Worm (Caenorhabditis elegans): ENCODE data around the gene sre-41.

sre-41 gene

DNA sequence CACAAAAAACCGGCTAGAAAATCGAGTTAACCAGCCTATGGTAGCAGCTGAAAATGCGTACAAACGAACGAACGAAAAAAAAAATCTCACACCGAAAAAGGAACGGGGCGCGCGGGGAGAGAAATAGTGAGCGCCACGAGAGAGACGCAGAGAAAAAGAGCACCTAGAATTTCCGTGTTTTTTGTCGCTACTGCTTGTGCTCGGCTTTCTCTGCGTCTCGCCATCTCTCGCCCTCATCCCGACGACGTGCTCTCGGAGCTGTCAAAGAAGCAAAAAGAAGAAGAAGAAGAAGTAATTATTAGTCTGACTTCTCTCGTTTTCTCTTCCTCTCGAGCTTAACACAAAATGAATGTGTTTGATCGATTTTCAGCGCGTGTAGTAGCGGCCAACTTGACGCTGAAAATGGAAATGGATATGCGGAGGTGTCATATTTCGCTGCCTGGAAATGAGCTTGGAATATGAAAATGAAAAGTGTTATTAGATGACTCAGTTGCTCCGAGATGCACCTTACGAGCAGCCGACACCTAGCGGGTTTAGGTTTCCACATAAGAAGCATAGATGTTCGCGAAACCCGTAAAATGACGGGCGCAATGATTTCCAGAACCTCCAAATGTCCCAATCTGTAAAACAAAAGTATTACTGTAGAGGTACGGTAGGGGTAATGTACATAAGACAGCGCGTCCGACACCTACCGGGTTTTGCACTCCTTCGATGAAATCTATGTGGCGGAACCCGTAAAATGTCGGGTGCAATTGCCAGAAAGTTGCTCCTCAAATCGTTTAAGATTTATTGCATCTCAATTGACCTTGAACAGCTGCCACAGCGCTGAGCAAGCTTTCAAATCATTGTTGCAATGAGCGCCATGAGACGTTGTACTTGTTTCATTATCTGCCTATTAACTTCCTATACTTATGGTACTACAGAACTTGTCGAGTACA lies 5.2 kb upstream of the sre-41 start, which contains the start of gene btb-14 (continued):
- TF ChIP-seq pax-3 (tag; optimal IDR thresholded peaks at IDR 0.05): no peak
- peak; percentile 0 to 12 for TF ChIP-seq lsy-2 (tag; optimal IDR thresholded peaks at IDR 0.05)
- TF ChIP-seq hpl-2 (GFP tag; optimal IDR thresholded peaks at IDR 0.05): no peak
- peak; percentile 59 for TF ChIP-seq lin-13 (GFP tag; optimal IDR thresholded peaks at IDR 0.05)
- peak; percentile 36 to 37 for TF ChIP-seq efl-1 (optimal IDR thresholded peaks at IDR 0.05)
- peak in 1 of 2 experiments; percentile 53 for TF ChIP-seq efl-1 (GFP tag; optimal IDR thresholded peaks at IDR 0.05 in 1 of 2)
- TF ChIP-seq unc-98 (GFP tag; IDR thresholded peaks at IDR 0.05): no peak
- TF ChIP-seq pqm-1 (tag; optimal IDR thresholded peaks at IDR 0.05): no peak
- TF ChIP-seq fos-1 (tag; optimal IDR thresholded peaks at IDR 0.05): no peak
- TF ChIP-seq snu-23 (GFP tag; optimal IDR thresholded peaks at IDR 0.05): peak; percentile 5
- TF ChIP-seq unc-62 (GFP tag; optimal IDR thresholded peaks at IDR 0.05): no peak
- peak; percentile 35 for TF ChIP-seq dsc-1 (tag; optimal IDR thresholded peaks at IDR 0.05)
- TF ChIP-seq rnt-1 (tag; optimal IDR thresholded peaks at IDR 0.05): peak; percentile 77
- TF ChIP-seq nhr-19 (GFP tag; conservative IDR thresholded peaks at IDR 0.05): peak; percentile 35
- no peak for TF ChIP-seq ceh-8 (GFP tag; optimal IDR thresholded peaks at IDR 0.05)
- no peak for TF ChIP-seq ceh-88 (GFP tag; IDR thresholded peaks at IDR 0.05)
- no peak for TF ChIP-seq nhr-20 (tag; optimal IDR thresholded peaks at IDR 0.05)
- TF ChIP-seq nhr-11 (tag; optimal IDR thresholded peaks at IDR 0.05): no peak
- TF ChIP-seq mef-2 (tag; optimal IDR thresholded peaks at IDR 0.05): no peak
- TF ChIP-seq mab-9 (GFP tag; IDR thresholded peaks at IDR 0.05): no peak

DNA sequence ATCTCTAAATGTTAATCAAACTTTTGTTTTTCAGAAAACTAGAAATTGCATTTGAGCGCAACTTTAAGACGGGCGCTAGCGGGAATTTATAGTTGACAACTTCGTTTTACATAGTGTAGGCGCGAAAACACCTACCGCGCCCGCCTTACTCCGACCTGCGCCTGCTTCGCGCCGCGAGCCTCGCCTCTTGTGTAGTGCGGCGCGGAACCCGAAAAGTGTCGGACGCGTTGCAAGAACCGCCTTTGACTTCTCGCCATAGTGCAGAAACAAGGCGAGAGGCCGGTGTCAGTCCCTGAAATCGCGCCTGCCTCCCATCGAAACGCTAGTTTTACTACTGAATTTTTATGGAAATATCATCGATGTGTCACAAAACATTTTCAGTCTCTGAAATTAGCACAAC lies 2.3 kb upstream of the sre-41 start:
- no peak for TF ChIP-seq isw-1 (GFP tag; IDR thresholded peaks at IDR 0.05)
- TF ChIP-seq nhr-85 (tag): peak; percentile 41
- TF ChIP-seq zag-1 (tag; optimal IDR thresholded peaks at IDR 0.05): no peak
- peak; percentile 53 for TF ChIP-seq snpc-4 (tag; optimal IDR thresholded peaks at IDR 0.05)

DNA sequence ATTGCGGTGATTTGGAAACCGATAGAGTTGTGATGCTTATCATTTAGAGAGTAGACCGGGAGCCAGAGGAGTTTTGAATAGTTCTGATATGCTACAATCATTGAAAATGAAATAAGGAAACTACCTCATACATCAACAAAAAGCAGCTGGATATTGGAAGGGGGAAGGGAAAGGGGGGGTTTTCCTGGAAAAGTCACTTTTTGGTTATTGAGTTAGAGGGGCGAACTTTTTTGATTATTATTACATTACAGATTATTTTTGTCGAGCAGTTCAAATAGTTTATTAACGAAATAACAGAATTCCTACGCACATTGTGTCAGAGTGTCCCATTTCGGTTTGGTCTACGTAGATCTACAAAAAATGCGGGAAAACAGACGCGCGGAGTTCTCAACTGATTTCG lies 1.3 kb upstream of the sre-41 start, which contains the start of gene sre-42:
TSS of gene sre-42 (minus strand) at position 101 of the 400 bp plus-strand sequence.
- TF ChIP-seq dsc-1 (tag; optimal IDR thresholded peaks at IDR 0.05): no peak
- no peak for TF ChIP-seq efl-3 (GFP tag; optimal IDR thresholded peaks at IDR 0.05)
- TF ChIP-seq nhr-71 (tag; optimal IDR thresholded peaks at IDR 0.05): peak; percentile 3
- TF ChIP-seq hlh-4 (tag; optimal IDR thresholded peaks at IDR 0.05): peak; percentile 39
- TF ChIP-seq F16B12.6 (tag; optimal IDR thresholded peaks at IDR 0.05): no peak

DNA sequence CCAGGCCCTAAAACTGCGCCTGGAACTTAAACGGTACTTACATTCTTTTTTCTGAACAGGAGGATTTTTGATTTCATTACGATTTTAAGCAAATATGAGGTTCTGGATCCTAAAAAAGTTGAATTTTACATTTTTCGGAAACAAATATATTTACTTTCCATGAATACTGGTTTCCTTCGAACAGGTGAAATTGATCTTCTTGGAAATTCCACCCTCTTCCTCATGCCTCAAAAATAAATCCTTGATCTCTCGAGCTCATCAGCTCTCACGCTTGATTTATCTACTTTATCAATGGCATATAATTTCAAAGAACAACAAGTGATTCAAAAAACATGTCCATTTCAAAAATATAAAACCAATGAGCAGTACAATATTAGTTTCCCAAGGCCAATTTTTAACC lies 593 bp upstream of the sre-41 start:
- TF ChIP-seq nhr-71 (tag; optimal IDR thresholded peaks at IDR 0.05) (peak; percentile 41), egl-27 (tag; optimal IDR thresholded peaks at IDR 0.05) (no peak), mab-9 (GFP tag; IDR thresholded peaks at IDR 0.05) (no peak), nhr-28 (tag; optimal IDR thresholded peaks at IDR 0.05) (no peak), unc-98 (GFP tag; IDR thresholded peaks at IDR 0.05) (no peak), dsc-1 (tag; optimal IDR thresholded peaks at IDR 0.05) (no peak), ceh-63 (GFP tag; optimal IDR thresholded peaks at IDR 0.05) (no peak), swsn-7 (tag; optimal IDR thresholded peaks at IDR 0.05) (no peak), nhr-47 (tag; optimal IDR thresholded peaks at IDR 0.05) (peak; percentile 25), lin-39 (tag; optimal IDR thresholded peaks at IDR 0.05) (no peak), pag-3 (tag; optimal IDR thresholded peaks at IDR 0.05; ENCODE audit: borderline replicate concordance, insufficient read depth) (no peak), fkh-8 (tag; optimal IDR thresholded peaks at IDR 0.05) (peak; percentile 36), ztf-4 (tag; optimal IDR thresholded peaks at IDR 0.05) (no peak), nhr-19 (GFP tag; conservative IDR thresholded peaks at IDR 0.05) (no peak), sox-4 (tag; optimal IDR thresholded peaks at IDR 0.05) (peak; percentile 5), sptf-1 (tag; optimal IDR thresholded peaks at IDR 0.05) (no peak), ceh-82 (tag; optimal IDR thresholded peaks at IDR 0.05) (no peak), fkh-4 (tag; optimal IDR thresholded peaks at IDR 0.05; ENCODE audit: borderline replicate concordance) (no peak), C34B4.2 (tag; optimal IDR thresholded peaks at IDR 0.05) (no peak), hlh-17 (GFP tag; optimal IDR thresholded peaks at IDR 0.05; ENCODE audit: borderline replicate concordance) (no peak), ets-5 (GFP tag; IDR thresholded peaks at IDR 0.05) (no peak), unc-30 (tag; optimal IDR thresholded peaks at IDR 0.05) (no peak), aly-2 (tag; optimal IDR thresholded peaks at IDR 0.05) (no peak), nhr-85 (tag) (peak; percentile 10), skn-1 (tag; optimal IDR thresholded peaks at IDR 0.05) (no peak)

Data from whole organism, L1 larva.